Fruit fly (Drosophila melanogaster): ENCODE measurements around the gene hng3.

The hng3 gene

dm6 chr3L:791251-791991, 36.1 kb upstream of the hng3 start (continued):
- TF ChIP-seq B-H1 (GFP tag; IDR thresholded peaks at IDR 0.05) (peak; percentile 31; the same call in 1 of the 3 replicates), CG11695 (GFP tag; IDR thresholded peaks at IDR 0.05) (peak; percentile 67; the same call in 2 of the 3 replicates), fd102C (GFP tag; optimal IDR thresholded peaks at IDR 0.05) (no peak), CG9727 (GFP tag; optimal IDR thresholded peaks at IDR 0.05) (peak; percentile 63), HHEX (GFP tag; optimal IDR thresholded peaks at IDR 0.05) (peak; percentile 51), CG17568 (GFP tag; optimal IDR thresholded peaks at IDR 0.05) (peak; percentile 60), vnd (GFP tag; IDR thresholded peaks at IDR 0.05; ENCODE audit: partially characterized antibody) (peak; percentile 66; the same call in 2 of the 3 replicates), Tbp (GFP tag; optimal IDR thresholded peaks at IDR 0.05) (no peak), CG12104 (GFP tag; optimal IDR thresholded peaks at IDR 0.05) (no peak), org-1 (GFP tag; optimal IDR thresholded peaks at IDR 0.05) (peak; percentile 65), az2 (GFP tag; optimal IDR thresholded peaks at IDR 0.05) (peak; percentile 61), Bdp1 (GFP tag; optimal IDR thresholded peaks at IDR 0.05) (no peak), CG5180 (GFP tag; optimal IDR thresholded peaks at IDR 0.05) (peak; percentile 38), gfzf (GFP tag; optimal IDR thresholded peaks at IDR 0.05) (no peak), CG4617 (GFP tag; optimal IDR thresholded peaks at IDR 0.05; ENCODE audit: borderline replicate concordance) (peak; percentile 13), HLH54F (GFP tag; optimal IDR thresholded peaks at IDR 0.05) (no peak), knrl (GFP tag; IDR thresholded peaks at IDR 0.05; ENCODE audit: partially characterized antibody) (peak; percentile 67), fd96Cb (tag; optimal IDR thresholded peaks at IDR 0.05) (peak; percentile 61), bowl (GFP tag; IDR thresholded peaks at IDR 0.05) (no peak), ro (GFP tag; IDR thresholded peaks at IDR 0.05) (no peak), gsb-n (tag; optimal IDR thresholded peaks at IDR 0.05) (peak; percentile 62), tll (GFP tag; optimal IDR thresholded peaks at IDR 0.05) (peak in 1 of 2 experiments; percentile 35), sens (GFP tag) (peak; percentile 94), jing (GFP tag; optimal IDR thresholded peaks at IDR 0.05) (peak; percentile 44), mam (GFP tag; optimal IDR thresholded peaks at IDR 0.05) (peak; percentile 2), her (GFP tag; optimal IDR thresholded peaks at IDR 0.05) (no peak), HLH4C (GFP tag; IDR thresholded peaks at IDR 0.05; ENCODE audit: partially characterized antibody) (peak; percentile 52; the same call in 1 of the 3 replicates), CG8924 (tag; optimal IDR thresholded peaks at IDR 0.05) (peak; percentile 52), CG13123 (GFP tag; optimal IDR thresholded peaks at IDR 0.05) (no peak), CG8290 (GFP tag; optimal IDR thresholded peaks at IDR 0.05) (peak; percentile 25), CG8290 (tag; optimal IDR thresholded peaks at IDR 0.05) (no peak), ac (GFP tag; optimal IDR thresholded peaks at IDR 0.05) (peak; percentile 50), CG30020 (tag; optimal IDR thresholded peaks at IDR 0.05) (no peak), Jarid2 (GFP tag; optimal IDR thresholded peaks at IDR 0.05) (peak; percentile 29), bigmax (GFP tag; optimal IDR thresholded peaks at IDR 0.05) (no peak), CG4707 (GFP tag; optimal IDR thresholded peaks at IDR 0.05) (peak; percentile 54), Hr78 (GFP tag; optimal IDR thresholded peaks at IDR 0.05) (peak in 1 of 2 experiments; percentile 66), CG31441 (GFP tag; IDR thresholded peaks at IDR 0.05) (peak; percentile 80), CG8765 (GFP tag; IDR thresholded peaks at IDR 0.05) (no peak), D (optimal IDR thresholded peaks at IDR 0.05) (no peak), D (GFP tag; optimal IDR thresholded peaks at IDR 0.05) (peak; percentile 72), Oaz (GFP tag; IDR thresholded peaks at IDR 0.05) (peak; percentile 34; the same call in 1 of the 2 replicates), TFAM (GFP tag; optimal IDR thresholded peaks at IDR 0.05) (no peak), ash1 (GFP tag; optimal IDR thresholded peaks at IDR 0.05) (no peak), wdn (GFP tag; IDR thresholded peaks at IDR 0.05) (no peak), CG4820 (GFP tag; optimal IDR thresholded peaks at IDR 0.05) (peak; percentile 11), CG31224 (GFP tag; IDR thresholded peaks at IDR 0.05) (peak; percentile 23; the same call in 1 of the 2 replicates), ATbp (GFP tag; optimal IDR thresholded peaks at IDR 0.05) (peak; percentile 75), chif (GFP tag; optimal IDR thresholded peaks at IDR 0.05) (peak; percentile 30 to 33)

Data from whole organism, embryonic.